Worm (Caenorhabditis elegans) whole organism, young adult: ENCODE results near the gene ZK1248.4.

Experiments used
- aptf-2 ChIP-seq: fragments of 200-800 bp; sonication (Bioruptor generic); conservative IDR thresholded peaks from 2 replicates; pipeline ENCODE4 v1.3.6; 2022; ENCODE audit warnings: missing genetic modification reagents, missing genetic modification characterization, missing compliant biosample characterization
- sea-2 ChIP-seq: fragments of 200-800 bp; sonication (Bioruptor generic); IDR thresholded peaks from 2 replicates; pipeline ENCODE4 v1.3.6; 2022; ENCODE audit warnings: missing genetic modification characterization, missing compliant biosample characterization
- unc-62 ChIP-seq: fragments of 150-350 bp; optimal IDR thresholded peaks from 2 replicates; lab custom pipeline; 2014; ENCODE audit warnings: missing biosample characterization, missing genetic modification reagents, missing genetic modification characterization

ce11 chrII:5839227-5839626, 20.8 kb downstream of the ZK1248.4 start, which contains the start of gene ZK1248.19:
- TF ChIP-seq sea-2 (GFP tag; lab: Robert Waterston, UW) (no peak), aptf-2 (GFP tag; lab: Robert Waterston, UW) (no peak), unc-62 (GFP tag; lab: Kevin White, UChicago) (no peak)
